Worm (Caenorhabditis elegans): Measurements from ENCODE around the gene snx-17.

- TF ChIP-seq attf-4 (tag; optimal IDR thresholded peaks at IDR 0.05) (no peak), unc-39 (tag; optimal IDR thresholded peaks at IDR 0.05) (no peak), F44E2.7 (GFP tag; IDR thresholded peaks at IDR 0.05) (no peak)
Measured at ce11 chrX:13141440-13141839, 19.3 kb upstream of the snx-17 start, which contains the start of gene F09A5.3.
